Fruit fly (Drosophila melanogaster) whole organism, embryonic: ENCODE measurements around the gene CG3919.
A peak's percentile ranks its signal among the peaks of the same experiment; 100 is the strongest.

Experiments
- CG10321 ChIP-seq: fragments of 200-800 bp; sonication (Bioruptor generic); IDR thresholded peaks from 2 replicates; pipeline ENCODE4 v1.3.6; 2022; ENCODE audit warnings: missing biosample characterization, missing genetic modification characterization
- CG11247 ChIP-seq: fragments of 200-800 bp; sonication (Bioruptor generic); IDR thresholded peaks from 2 replicates; pipeline ENCODE4 v1.3.6; 2022; ENCODE audit warnings: missing biosample characterization, missing genetic modification characterization
- CG11504 ChIP-seq: fragments of 200-800 bp; sonication (Bioruptor generic); optimal IDR thresholded peaks from 3 replicates; lab custom pipeline; 2019; ENCODE audit warnings: missing biosample characterization, mild to moderate bottlenecking, missing genetic modification characterization, moderate library complexity
- CG11695 ChIP-seq: fragments of 200-800 bp; sonication (Bioruptor generic); IDR thresholded peaks from 3 replicates; pipeline ENCODE4 v1.3.6; 2022; ENCODE audit warnings: missing biosample characterization, missing genetic modification characterization
- CG12155 ChIP-seq: fragments of 200-800 bp; sonication (Bioruptor generic); optimal IDR thresholded peaks from 3 replicates; lab custom pipeline; 2016; ENCODE audit warnings: missing biosample characterization, missing genetic modification characterization
- CG12391 ChIP-seq: fragments of 200-800 bp; sonication (Bioruptor generic); optimal IDR thresholded peaks from 3 replicates; lab custom pipeline; 2018; ENCODE audit warnings: missing biosample characterization, mild to moderate bottlenecking, missing genetic modification characterization, moderate library complexity
- CG16863 ChIP-seq: fragments of 200-800 bp; sonication (Bioruptor generic); optimal IDR thresholded peaks from 3 replicates; lab custom pipeline; 2016; ENCODE audit warnings: missing biosample characterization, missing genetic modification characterization
- CG18011 ChIP-seq: fragments of 200-800 bp; sonication (Bioruptor generic); optimal IDR thresholded peaks from 2 replicates; lab custom pipeline; 2017; ENCODE audit warnings: missing biosample characterization, missing genetic modification characterization, mild to moderate bottlenecking, moderate library complexity, missing genotype
- CG2129 ChIP-seq: fragments of 200-800 bp; sonication (Bioruptor generic); IDR thresholded peaks from 2 replicates; pipeline ENCODE4 v1.3.6; 2022; ENCODE audit warnings: missing biosample characterization, missing genetic modification characterization; ENCODE audit not compliant: partially characterized antibody
- CG2199 ChIP-seq: fragments of 200-800 bp; sonication (Bioruptor generic); IDR thresholded peaks from 3 replicates; pipeline ENCODE4 v1.3.6; 2022; ENCODE audit warnings: missing biosample characterization, missing genetic modification characterization
- CG2875 ChIP-seq: fragments of 200-800 bp; sonication (Bioruptor generic); optimal IDR thresholded peaks from 2 replicates; lab custom pipeline; 2017; ENCODE audit warnings: missing biosample characterization, mild to moderate bottlenecking, missing genetic modification characterization, missing genetic modification reagents
- CG31441 ChIP-seq: fragments of 200-800 bp; sonication (Bioruptor generic); IDR thresholded peaks from 2 replicates; pipeline ENCODE4 v1.3.6; 2022; ENCODE audit warnings: missing biosample characterization, missing genetic modification characterization
- CG32767 ChIP-seq: fragments of 200-800 bp; sonication (Bioruptor generic); IDR thresholded peaks from 2 replicates; pipeline ENCODE4 v1.3.6; 2022; ENCODE audit warnings: missing biosample characterization, missing genetic modification characterization
- CG6175 ChIP-seq: fragments of 200-800 bp; sonication (Bioruptor generic); IDR thresholded peaks from 3 replicates; pipeline ENCODE4 v1.3.6; 2022; ENCODE audit warnings: missing biosample characterization, missing genetic modification characterization
- CG7786 ChIP-seq: fragments of 200-800 bp; sonication (Bioruptor generic); optimal IDR thresholded peaks from 2 replicates; lab custom pipeline; 2016; ENCODE audit warnings: missing biosample characterization, missing genetic modification characterization
- CG7963 ChIP-seq: fragments of 200-800 bp; sonication (Bioruptor generic); IDR thresholded peaks from 3 replicates; pipeline ENCODE4 v1.3.6; 2022; ENCODE audit warnings: missing biosample characterization, missing genetic modification characterization; ENCODE audit not compliant: partially characterized antibody
- CG7987 ChIP-seq: fragments of 200-800 bp; sonication (Bioruptor generic); optimal IDR thresholded peaks from 2 replicates; lab custom pipeline; 2018; ENCODE audit warnings: missing biosample characterization, mild to moderate bottlenecking, missing genetic modification characterization, moderate library complexity
- CG8089 ChIP-seq: fragments of 200-800 bp; sonication (Bioruptor generic); optimal IDR thresholded peaks from 3 replicates; lab custom pipeline; 2016; ENCODE audit warnings: missing biosample characterization, missing genetic modification characterization
- CG8281 ChIP-seq: fragments of 200-800 bp; sonication (Bioruptor generic); optimal IDR thresholded peaks from 2 replicates; lab custom pipeline; 2018; ENCODE audit warnings: missing biosample characterization, mild to moderate bottlenecking, missing genetic modification characterization, moderate library complexity
- CG8944 ChIP-seq: fragments of 200-800 bp; sonication (Bioruptor generic); optimal IDR thresholded peaks from 3 replicates; lab custom pipeline; 2016; ENCODE audit warnings: missing biosample characterization, missing genetic modification characterization
- CTCF ChIP-seq: fragments of 200-800 bp; sonication (Bioruptor generic); optimal IDR thresholded peaks from 2 replicates; lab custom pipeline; 2017; ENCODE audit warnings: missing biosample characterization, mild to moderate bottlenecking, missing genetic modification characterization, moderate library complexity
- Dll ChIP-seq: fragments of 200-800 bp; sonication (Bioruptor generic); IDR thresholded peaks from 4 replicates; pipeline ENCODE4 v1.3.6; 2022; ENCODE audit warnings: missing biosample characterization, missing genetic modification characterization; ENCODE audit not compliant: partially characterized antibody
- Drgx ChIP-seq: fragments of 200-800 bp; sonication (Bioruptor generic); IDR thresholded peaks from 2 replicates; pipeline ENCODE4 v1.3.6; 2022; ENCODE audit warnings: missing biosample characterization, missing genetic modification characterization
- E2f2 ChIP-seq: fragments of 200-800 bp; sonication (Bioruptor generic); IDR thresholded peaks from 2 replicates; pipeline ENCODE4 v1.3.6; 2022; ENCODE audit warnings: missing biosample characterization, missing genetic modification characterization
- HLH3B ChIP-seq: fragments of 200-800 bp; sonication (Bioruptor generic); IDR thresholded peaks from 2 replicates; pipeline ENCODE4 v1.3.6; 2022; ENCODE audit warnings: missing biosample characterization, missing genetic modification characterization
- HmgD ChIP-seq: fragments of 200-800 bp; sonication (Bioruptor generic); optimal IDR thresholded peaks from 3 replicates; lab custom pipeline; 2016; ENCODE audit warnings: missing biosample characterization, missing genetic modification characterization
- NC2α ChIP-seq: fragments of 200-800 bp; sonication (Bioruptor generic); optimal IDR thresholded peaks from 2 replicates; lab custom pipeline; 2016; ENCODE audit warnings: missing biosample characterization, missing genetic modification characterization
- Six4 ChIP-seq: fragments of 200-800 bp; sonication (Bioruptor generic); optimal IDR thresholded peaks from 2 replicates; lab custom pipeline; 2016; ENCODE audit warnings: missing biosample characterization, missing genetic modification characterization
- Sox102F ChIP-seq: fragments of 200-800 bp; sonication (Bioruptor generic); optimal IDR thresholded peaks from 2 replicates; lab custom pipeline; 2018; ENCODE audit warnings: missing biosample characterization, mild to moderate bottlenecking, missing genetic modification characterization, moderate library complexity
- Sry-β ChIP-seq: fragments of 200-800 bp; sonication (Bioruptor generic); optimal IDR thresholded peaks from 2 replicates; lab custom pipeline; 2018; ENCODE audit warnings: missing biosample characterization, mild to moderate bottlenecking, missing genetic modification characterization, moderate library complexity
- Xrp1 ChIP-seq: fragments of 200-800 bp; sonication (Bioruptor generic); IDR thresholded peaks from 2 replicates; pipeline ENCODE4 v1.3.6; 2022; ENCODE audit warnings: missing biosample characterization, missing genetic modification characterization
- ap ChIP-seq: fragments of 200-800 bp; sonication (Bioruptor generic); IDR thresholded peaks from 2 replicates; pipeline ENCODE4 v1.3.6; 2022; ENCODE audit warnings: missing biosample characterization, missing genetic modification characterization
- cg ChIP-seq: fragments of 200-800 bp; sonication (Bioruptor generic); optimal IDR thresholded peaks from 3 replicates; lab custom pipeline; 2019; ENCODE audit warnings: missing biosample characterization, mild to moderate bottlenecking, missing genetic modification characterization, moderate library complexity
- chif ChIP-seq, 2 experiments: fragments of 200-800 bp; sonication (Bioruptor generic); optimal IDR thresholded peaks; 3 replicates each; lab custom pipeline; 2016; ENCODE audit warnings: missing biosample characterization in 2 of 2, missing genetic modification characterization in 2 of 2
- chm ChIP-seq: fragments of 200-800 bp; sonication (Bioruptor generic); IDR thresholded peaks from 2 replicates; pipeline ENCODE4 v1.3.6; 2022; ENCODE audit warnings: missing biosample characterization, missing genetic modification characterization
- corto ChIP-seq: fragments of 200-800 bp; sonication (Bioruptor generic); optimal IDR thresholded peaks from 2 replicates; lab custom pipeline; 2016; ENCODE audit warnings: missing biosample characterization, mild to moderate bottlenecking, missing genetic modification characterization, moderate library complexity
- croc ChIP-seq: fragments of 200-800 bp; sonication (Bioruptor generic); conservative IDR thresholded peaks from 3 replicates; pipeline ENCODE4 v1.3.6; 2022; ENCODE audit warnings: missing biosample characterization, missing genetic modification characterization
- ems ChIP-seq: fragments of 200-800 bp; sonication (Bioruptor generic); optimal IDR thresholded peaks from 3 replicates; lab custom pipeline; 2016; ENCODE audit warnings: missing biosample characterization, missing genetic modification characterization
- eve ChIP-seq, 2 experiments: fragments of >200 bp; optimal IDR thresholded peaks; 2 replicates each; lab custom pipeline; 2017; ENCODE audit warnings: missing biosample characterization in 2 of 2, missing genetic modification characterization in 2 of 2
- fd96Cb ChIP-seq: fragments of 200-800 bp; sonication (Bioruptor generic); optimal IDR thresholded peaks from 2 replicates; lab custom pipeline; 2018; ENCODE audit warnings: missing biosample characterization, mild to moderate bottlenecking, missing genetic modification characterization, moderate library complexity
- hb ChIP-seq: fragments of 200-800 bp; sonication (Bioruptor generic); IDR thresholded peaks from 3 replicates; pipeline ENCODE4 v1.3.6; 2022; ENCODE audit warnings: missing biosample characterization, missing genetic modification characterization; ENCODE audit not compliant: partially characterized antibody
- insv ChIP-seq, 2 experiments: fragments of 200-800 bp; sonication (Bioruptor generic); optimal IDR thresholded peaks; 3 replicates each; lab custom pipeline; 2016 to 2018; ENCODE audit warnings: missing biosample characterization in 2 of 2, missing genetic modification characterization in 2 of 2
- jumu ChIP-seq: fragments of 200-800 bp; sonication (Bioruptor generic); optimal IDR thresholded peaks from 3 replicates; lab custom pipeline; 2016; ENCODE audit warnings: missing biosample characterization, missing genetic modification characterization
- mam ChIP-seq: fragments of 200-800 bp; sonication (Bioruptor generic); optimal IDR thresholded peaks from 3 replicates; lab custom pipeline; 2016; ENCODE audit warnings: missing biosample characterization, missing genetic modification characterization
- nom ChIP-seq: fragments of 200-800 bp; sonication (Bioruptor generic); optimal IDR thresholded peaks from 2 replicates; lab custom pipeline; 2017; ENCODE audit warnings: missing biosample characterization, missing genetic modification characterization, mild to moderate bottlenecking, moderate library complexity, missing genetic modification reagents
- onecut ChIP-seq: fragments of 200-800 bp; sonication (Bioruptor generic); IDR thresholded peaks from 2 replicates; pipeline ENCODE4 v1.3.6; 2022; ENCODE audit warnings: missing biosample characterization, missing genetic modification characterization
- pum ChIP-seq: fragments of 200-800 bp; sonication (Bioruptor generic); optimal IDR thresholded peaks from 2 replicates; lab custom pipeline; 2016; ENCODE audit warnings: missing biosample characterization, missing genetic modification characterization
- row ChIP-seq: fragments of 200-800 bp; sonication (Bioruptor generic); IDR thresholded peaks from 3 replicates; pipeline ENCODE4 v1.3.6; 2022; ENCODE audit warnings: missing biosample characterization, missing genetic modification characterization
- schlank ChIP-seq: fragments of 200-800 bp; sonication (Bioruptor generic); optimal IDR thresholded peaks from 2 replicates; lab custom pipeline; 2018; ENCODE audit warnings: missing biosample characterization, mild to moderate bottlenecking, missing genetic modification characterization
- ttk ChIP-seq: fragments of 200-800 bp; sonication (Bioruptor generic); IDR thresholded peaks from 2 replicates; pipeline ENCODE4 v2.1.2; 2022; ENCODE audit warnings: missing biosample characterization, missing genetic modification characterization
- tx ChIP-seq: fragments of 200-800 bp; sonication (Bioruptor generic); optimal IDR thresholded peaks from 2 replicates; lab custom pipeline; 2016; ENCODE audit warnings: missing biosample characterization, missing genetic modification characterization
- zen ChIP-seq: fragments of 200-800 bp; sonication (Bioruptor generic); optimal IDR thresholded peaks from 3 replicates; lab custom pipeline; 2018; ENCODE audit warnings: missing biosample characterization, mild to moderate bottlenecking, missing genetic modification characterization, moderate library complexity

CG3919 gene

DNA sequence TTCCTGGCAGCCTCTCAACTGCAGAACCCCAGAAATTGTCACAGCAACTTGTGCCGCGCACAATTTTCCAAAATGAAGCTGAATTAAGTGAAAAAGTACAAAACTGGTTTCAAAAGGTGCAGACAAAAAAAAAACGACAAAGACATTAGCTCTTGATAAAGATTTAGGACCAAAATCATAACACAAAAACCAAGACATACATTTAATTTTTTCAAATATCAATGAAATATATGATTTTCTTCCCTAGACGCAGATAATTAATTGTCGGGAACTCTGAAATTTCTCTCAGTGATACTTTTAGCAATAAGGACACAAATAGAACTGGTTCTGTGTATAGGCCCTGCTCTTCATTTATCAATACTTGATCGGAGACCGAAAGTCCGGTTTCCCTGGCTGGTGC is 45.7 kb upstream of the CG3919 start (continued):
- TF ChIP-seq CG7963 = no peak
- TF ChIP-seq CG2875 (GFP tag; lab: Kevin White, UChicago) = peak; percentile 12
- peak; percentile 28 for TF ChIP-seq Sox102F (GFP tag; lab: Kevin White, UChicago)
- TF ChIP-seq zen (tag; lab: Kevin White, UChicago) = no peak
- TF ChIP-seq HmgD = no peak
- TF ChIP-seq CTCF (GFP tag; lab: Kevin White, UChicago) = no peak
- peak; percentile 15 for TF ChIP-seq CG8944 (GFP tag; lab: Kevin White, UChicago)
- no peak for TF ChIP-seq hb
- TF ChIP-seq insv (GFP tag; optimal IDR thresholded peaks at IDR 0.05; lab: Kevin White, UChicago) = no peak
- peak; percentile 9 for TF ChIP-seq CG8089
- TF ChIP-seq Xrp1 (GFP tag; lab: Robert Waterston, UW) = peak; percentile 83
- no peak for TF ChIP-seq CG18011 (GFP tag; lab: Kevin White, UChicago)
- TF ChIP-seq cg (GFP tag; lab: Kevin White, UChicago) = no peak
- TF ChIP-seq schlank (tag; lab: Kevin White, UChicago) = no peak
- TF ChIP-seq ems (GFP tag; lab: Kevin White, UChicago) = peak; percentile 23
- 0 out of 2 replicates have a peak, but pooled peaks have one; percentile 14 for TF ChIP-seq CG32767
- TF ChIP-seq ap (GFP tag; lab: Robert Waterston, UW) = no peak
- TF ChIP-seq mam (GFP tag; lab: Kevin White, UChicago) = no peak
- no peak for TF ChIP-seq Sry-β (GFP tag; lab: Kevin White, UChicago)
- TF ChIP-seq chif (GFP tag; optimal IDR thresholded peaks at IDR 0.05; lab: Kevin White, UChicago) = peak; percentile 21 to 83
- no peak for TF ChIP-seq CG6175 (GFP tag; lab: Robert Waterston, UW)
- TF ChIP-seq onecut (GFP tag; lab: Robert Waterston, UW) = 0 out of 2 replicates have a peak, but pooled peaks have one; percentile 9
- no peak for TF ChIP-seq fd96Cb
- peak; percentile 42 for TF ChIP-seq CG11504 (tag; lab: Kevin White, UChicago)
- no peak for TF ChIP-seq CG7987
- TF ChIP-seq CG31441 (GFP tag; lab: Robert Waterston, UW) = peak; percentile 42; the same call in 1 of the 2 replicates
- peak; percentile 80 for TF ChIP-seq corto (GFP tag; lab: Kevin White, UChicago)
- no peak for TF ChIP-seq jumu
- 0 out of 2 replicates have a peak, but pooled peaks have one; percentile 6 for TF ChIP-seq HLH3B (GFP tag; lab: Robert Waterston, UW)
- TF ChIP-seq row (GFP tag; lab: Robert Waterston, UW) = peak; percentile 68
- TF ChIP-seq CG2129 (GFP tag; lab: Robert Waterston, UW) = no peak
- TF ChIP-seq CG11247 (GFP tag; lab: Robert Waterston, UW) = no peak
- TF ChIP-seq pum (GFP tag; lab: Kevin White, UChicago) = peak; percentile 5
- peak; percentile 26; the same call in 1 of the 3 replicates for TF ChIP-seq croc
- no peak for TF ChIP-seq tx (GFP tag; lab: Kevin White, UChicago)
- TF ChIP-seq CG10321 (GFP tag; lab: Robert Waterston, UW) = no peak
- TF ChIP-seq CG8281 (tag; lab: Kevin White, UChicago) = no peak
- peak in 1 of 2 experiments; percentile 36 for TF ChIP-seq eve (GFP tag; optimal IDR thresholded peaks at IDR 0.05; lab: Kevin White, UChicago)
- no peak for TF ChIP-seq ttk (GFP tag; lab: Robert Waterston, UW)
- TF ChIP-seq NC2α (GFP tag; lab: Kevin White, UChicago) = no peak
- TF ChIP-seq CG16863 (GFP tag; lab: Kevin White, UChicago) = peak; percentile 9
- no peak for TF ChIP-seq E2f2 (GFP tag; lab: Robert Waterston, UW)
- TF ChIP-seq CG2199 = no peak
- no peak for TF ChIP-seq Six4 (GFP tag; lab: Kevin White, UChicago)
- TF ChIP-seq CG12391 (tag; lab: Kevin White, UChicago) = peak; percentile 74
- TF ChIP-seq CG7786 (GFP tag; lab: Kevin White, UChicago) = peak; percentile 32
- TF ChIP-seq chm = peak; percentile 76; the same call in 1 of the 2 replicates
- TF ChIP-seq nom (GFP tag; lab: Kevin White, UChicago) = peak; percentile 64
- TF ChIP-seq CG12155 (GFP tag; lab: Kevin White, UChicago) = peak; percentile 33
- no peak for TF ChIP-seq Dll (GFP tag; lab: Robert Waterston, UW)
- peak; percentile 74 for TF ChIP-seq Drgx (GFP tag; lab: Robert Waterston, UW)
- 0 out of 3 replicates have a peak, but pooled peaks have one; percentile 29 for TF ChIP-seq CG11695 (GFP tag; lab: Robert Waterston, UW)
